Worm (Caenorhabditis elegans) whole organism, L1 larva: Measurements from ENCODE around the gene C06A6.2.

Experiments used
- C04F5.9 ChIP-seq: sonication (generic microtip); optimal IDR thresholded peaks from 2 replicates; lab custom pipeline; 2016; ENCODE audit warnings: missing genetic modification characterization, missing compliant biosample characterization
- C16A3.4 ChIP-seq: fragments of 150-350 bp; optimal IDR thresholded peaks from 2 replicates; lab custom pipeline; 2014; ENCODE audit warnings: missing biosample characterization, missing genetic modification characterization
- C34B4.2 ChIP-seq: sonication (generic microtip); optimal IDR thresholded peaks from 2 replicates; lab custom pipeline; 2017; ENCODE audit warnings: mild to moderate bottlenecking, missing genetic modification characterization, missing compliant biosample characterization
- F16B12.6 ChIP-seq: fragments of 150-350 bp; optimal IDR thresholded peaks from 2 replicates; lab custom pipeline; 2014; ENCODE audit warnings: missing biosample characterization, missing genetic modification characterization
- Y116A8C.19 ChIP-seq: sonication (generic microtip); optimal IDR thresholded peaks from 2 replicates; lab custom pipeline; 2016; ENCODE audit warnings: missing compliant biosample characterization, missing genetic modification characterization, borderline replicate concordance
- aly-2 ChIP-seq: fragments of 150-350 bp; optimal IDR thresholded peaks from 2 replicates; lab custom pipeline; 2014; ENCODE audit warnings: missing biosample characterization, missing genetic modification characterization
- ceh-8 ChIP-seq: fragments of 200-800 bp; sonication (Bioruptor generic); optimal IDR thresholded peaks from 2 replicates; lab custom pipeline; 2018; ENCODE audit warnings: mild to moderate bottlenecking, missing genetic modification characterization, moderate library complexity, missing compliant biosample characterization
- ceh-82 ChIP-seq, 3 experiments: fragments of 150-350 bp in 1 of 3; sonication (generic microtip) in 2 of 3; optimal IDR thresholded peaks; 2 replicates each; lab custom pipeline; 2014 to 2017; ENCODE audit warnings: missing biosample characterization in 3 of 3, missing genetic modification characterization in 3 of 3
- ceh-90 ChIP-seq: sonication (generic microtip); optimal IDR thresholded peaks from 2 replicates; lab custom pipeline; 2016; ENCODE audit warnings: missing genetic modification characterization, missing compliant biosample characterization
- ces-1 ChIP-seq: fragments of 150-350 bp; optimal IDR thresholded peaks from 2 replicates; lab custom pipeline; 2014; ENCODE audit warnings: missing biosample characterization, missing genetic modification reagents, missing genetic modification characterization
- dpl-1 ChIP-seq, 3 experiments: fragments of 150-350 bp in 2 of 3; sonication (generic microtip) in 1 of 3; optimal IDR thresholded peaks; 2 replicates each; lab custom pipeline; 2014 to 2017; ENCODE audit warnings: missing biosample characterization in 3 of 3, missing genetic modification characterization in 3 of 3, missing genetic modification reagents in 3 of 3
- dsc-1 ChIP-seq: sonication (generic microtip); optimal IDR thresholded peaks from 2 replicates; lab custom pipeline; 2016; ENCODE audit warnings: mild to moderate bottlenecking, missing genetic modification characterization, missing compliant biosample characterization
- egl-13 ChIP-seq: sonication (generic microtip); optimal IDR thresholded peaks from 2 replicates; lab custom pipeline; 2016; ENCODE audit warnings: missing genotype, missing genetic modification reagents, missing genetic modification characterization, missing compliant biosample characterization
- egl-27 ChIP-seq, 2 experiments: fragments of 150-350 bp in 1 of 2; sonication (generic microtip); optimal IDR thresholded peaks; 3 replicates each; lab custom pipeline; 2017 to 2018; ENCODE audit warnings: missing biosample characterization in 2 of 2, missing genetic modification characterization in 2 of 2, missing genetic modification reagents in 2 of 2
- ets-5 ChIP-seq: fragments of 200-800 bp; sonication (Bioruptor generic); IDR thresholded peaks from 2 replicates; pipeline ENCODE4 v1.3.6; 2022; ENCODE audit warnings: missing genetic modification characterization, missing compliant biosample characterization
- fkh-4 ChIP-seq: sonication (generic microtip); optimal IDR thresholded peaks from 2 replicates; lab custom pipeline; 2016; ENCODE audit warnings: missing compliant biosample characterization, missing genetic modification characterization, borderline replicate concordance
- fkh-8 ChIP-seq: sonication (generic microtip); optimal IDR thresholded peaks from 2 replicates; lab custom pipeline; 2016; ENCODE audit warnings: mild to moderate bottlenecking, missing genetic modification characterization, missing compliant biosample characterization
- fos-1 ChIP-seq: fragments of 150-350 bp; optimal IDR thresholded peaks from 2 replicates; lab custom pipeline; 2014; ENCODE audit warnings: missing biosample characterization, missing genetic modification characterization
- hlh-17 ChIP-seq: fragments of 200-800 bp; sonication (Bioruptor generic); optimal IDR thresholded peaks from 2 replicates; lab custom pipeline; 2018; ENCODE audit warnings: missing genetic modification characterization, mild to moderate bottlenecking, missing compliant biosample characterization, moderate library complexity, borderline replicate concordance
- hpl-2 ChIP-seq: fragments of 150-350 bp; optimal IDR thresholded peaks from 2 replicates; lab custom pipeline; 2014; ENCODE audit warnings: missing biosample characterization, missing genetic modification reagents, missing genetic modification characterization
- lin-13 ChIP-seq: fragments of 150-350 bp; optimal IDR thresholded peaks from 2 replicates; lab custom pipeline; 2014; ENCODE audit warnings: missing biosample characterization, missing genetic modification reagents, missing genetic modification characterization
- lin-14 ChIP-seq: fragments of 200-800 bp; sonication (Bioruptor generic); optimal IDR thresholded peaks from 2 replicates; lab custom pipeline; 2018; ENCODE audit warnings: mild to moderate bottlenecking, missing genetic modification characterization, moderate library complexity, missing compliant biosample characterization
- lin-15B ChIP-seq: fragments of 150-350 bp; sonication (generic microtip); optimal IDR thresholded peaks from 3 replicates; lab custom pipeline; 2014; ENCODE audit warnings: missing biosample characterization, missing genetic modification characterization
- lin-35 ChIP-seq, 2 experiments: fragments of 150-350 bp; optimal IDR thresholded peaks; 2 replicates each; lab custom pipeline; 2014; ENCODE audit warnings: missing biosample characterization in 2 of 2, missing genetic modification characterization in 2 of 2, missing genetic modification reagents in 2 of 2
- lin-39 ChIP-seq: fragments of 150-350 bp; optimal IDR thresholded peaks from 2 replicates; lab custom pipeline; 2014; ENCODE audit warnings: missing biosample characterization, missing genetic modification reagents, missing genetic modification characterization
- lir-3 ChIP-seq: sonication (generic microtip); optimal IDR thresholded peaks from 2 replicates; lab custom pipeline; 2016; ENCODE audit warnings: mild to moderate bottlenecking, missing genetic modification characterization, moderate library complexity, missing compliant biosample characterization; ENCODE audit not compliant: poor library complexity
- lsy-2 ChIP-seq, 2 experiments: fragments of 150-350 bp; optimal IDR thresholded peaks; 2 replicates each; lab custom pipeline; 2014; ENCODE audit warnings: missing biosample characterization in 2 of 2, missing genetic modification characterization in 2 of 2
- mab-9 ChIP-seq: fragments of 200-800 bp; sonication (Bioruptor generic); IDR thresholded peaks from 2 replicates; pipeline ENCODE4 v1.3.6; 2022; ENCODE audit warnings: missing genetic modification reagents, missing genetic modification characterization, missing compliant biosample characterization
- mef-2 ChIP-seq: fragments of 150-350 bp; optimal IDR thresholded peaks from 2 replicates; lab custom pipeline; 2014; ENCODE audit warnings: missing biosample characterization, missing genetic modification characterization
- mep-1 ChIP-seq: fragments of 150-350 bp; optimal IDR thresholded peaks from 2 replicates; lab custom pipeline; 2014; ENCODE audit warnings: missing biosample characterization, missing genetic modification characterization
- nhr-11 ChIP-seq: fragments of 150-350 bp; optimal IDR thresholded peaks from 2 replicates; lab custom pipeline; 2014; ENCODE audit warnings: missing biosample characterization, missing genetic modification characterization
- nhr-12 ChIP-seq: sonication (generic microtip); optimal IDR thresholded peaks from 2 replicates; lab custom pipeline; 2017; ENCODE audit warnings: missing biosample characterization, missing genetic modification characterization
- nhr-19 ChIP-seq: fragments of 200-800 bp; sonication (Bioruptor generic); conservative IDR thresholded peaks from 2 replicates; pipeline ENCODE4 v1.3.6; 2022; ENCODE audit warnings: missing genetic modification characterization, missing compliant biosample characterization
- nhr-20 ChIP-seq: sonication (generic microtip); optimal IDR thresholded peaks from 2 replicates; lab custom pipeline; 2016; ENCODE audit warnings: mild to moderate bottlenecking, missing genetic modification characterization, missing compliant biosample characterization
- nhr-237 ChIP-seq: fragments of 150-350 bp; optimal IDR thresholded peaks from 2 replicates; lab custom pipeline; 2014; ENCODE audit warnings: missing biosample characterization, missing genetic modification characterization
- nhr-28 ChIP-seq: fragments of 150-350 bp; optimal IDR thresholded peaks from 2 replicates; lab custom pipeline; 2014; ENCODE audit warnings: missing biosample characterization, missing genetic modification characterization
- nhr-47 ChIP-seq: sonication (generic microtip); optimal IDR thresholded peaks from 2 replicates; lab custom pipeline; 2016; ENCODE audit warnings: mild to moderate bottlenecking, missing genetic modification characterization, moderate library complexity, missing compliant biosample characterization
- nhr-71 ChIP-seq: sonication (generic microtip); optimal IDR thresholded peaks from 2 replicates; lab custom pipeline; 2016; ENCODE audit warnings: mild to moderate bottlenecking, missing genetic modification characterization, moderate library complexity, missing compliant biosample characterization
- nhr-76 ChIP-seq: sonication (generic microtip); optimal IDR thresholded peaks from 2 replicates; lab custom pipeline; 2017; ENCODE audit warnings: missing biosample characterization, missing genetic modification characterization
- nhr-85 ChIP-seq: sonication (generic microtip); peaks from one replicate; lab custom pipeline; 2016; ENCODE audit warnings: missing genetic modification characterization, inconsistent platforms, missing compliant biosample characterization
- nhr-90 ChIP-seq: sonication (generic microtip); optimal IDR thresholded peaks from 2 replicates; lab custom pipeline; 2016; ENCODE audit warnings: mild to moderate bottlenecking, missing genetic modification characterization, missing compliant biosample characterization; ENCODE audit not compliant: poor library complexity
- pqm-1 ChIP-seq: sonication (generic microtip); optimal IDR thresholded peaks from 3 replicates; lab custom pipeline; 2017; ENCODE audit warnings: missing biosample characterization, missing genetic modification characterization
- rnt-1 ChIP-seq: sonication (generic microtip); optimal IDR thresholded peaks from 2 replicates; lab custom pipeline; 2016; ENCODE audit warnings: mild to moderate bottlenecking, missing genetic modification characterization, moderate library complexity, missing compliant biosample characterization
- snu-23 ChIP-seq: sonication (generic microtip); optimal IDR thresholded peaks from 2 replicates; lab custom pipeline; 2016; ENCODE audit warnings: missing genetic modification characterization, missing compliant biosample characterization
- sox-4 ChIP-seq: sonication (generic microtip); optimal IDR thresholded peaks from 2 replicates; lab custom pipeline; 2016; ENCODE audit warnings: missing genetic modification characterization, missing compliant biosample characterization
- tlp-1 ChIP-seq: fragments of 150-350 bp; optimal IDR thresholded peaks from 2 replicates; lab custom pipeline; 2014; ENCODE audit warnings: missing biosample characterization, missing genetic modification characterization
- unc-130 ChIP-seq: fragments of 150-350 bp; optimal IDR thresholded peaks from 2 replicates; lab custom pipeline; 2017; ENCODE audit warnings: missing biosample characterization, missing genetic modification characterization, inconsistent platforms
- unc-30 ChIP-seq: sonication (generic microtip); optimal IDR thresholded peaks from 2 replicates; lab custom pipeline; 2017; ENCODE audit warnings: missing biosample characterization, missing genetic modification characterization
- unc-62 ChIP-seq: fragments of 150-350 bp; optimal IDR thresholded peaks from 2 replicates; lab custom pipeline; 2014; ENCODE audit warnings: missing biosample characterization, missing genetic modification reagents, missing genetic modification characterization
- unc-98 ChIP-seq: fragments of 200-800 bp; sonication (Bioruptor generic); IDR thresholded peaks from 2 replicates; pipeline ENCODE4 v1.3.6; 2022; ENCODE audit warnings: missing genetic modification characterization, missing compliant biosample characterization
- vab-15 ChIP-seq: sonication (generic microtip); optimal IDR thresholded peaks from 2 replicates; lab custom pipeline; 2017; ENCODE audit warnings: missing genotype, mild to moderate bottlenecking, missing genetic modification characterization, missing compliant biosample characterization
- xbp-1 ChIP-seq: sonication (generic microtip); optimal IDR thresholded peaks from 2 replicates; lab custom pipeline; 2016; ENCODE audit warnings: missing genetic modification characterization, missing compliant biosample characterization
- zag-1 ChIP-seq: fragments of 150-350 bp; optimal IDR thresholded peaks from 2 replicates; lab custom pipeline; 2014; ENCODE audit warnings: missing biosample characterization, missing genetic modification characterization
- ztf-4 ChIP-seq: fragments of 150-350 bp; optimal IDR thresholded peaks from 2 replicates; lab custom pipeline; 2014; ENCODE audit warnings: missing biosample characterization, missing genetic modification characterization

C06A6.2 gene

DNA sequence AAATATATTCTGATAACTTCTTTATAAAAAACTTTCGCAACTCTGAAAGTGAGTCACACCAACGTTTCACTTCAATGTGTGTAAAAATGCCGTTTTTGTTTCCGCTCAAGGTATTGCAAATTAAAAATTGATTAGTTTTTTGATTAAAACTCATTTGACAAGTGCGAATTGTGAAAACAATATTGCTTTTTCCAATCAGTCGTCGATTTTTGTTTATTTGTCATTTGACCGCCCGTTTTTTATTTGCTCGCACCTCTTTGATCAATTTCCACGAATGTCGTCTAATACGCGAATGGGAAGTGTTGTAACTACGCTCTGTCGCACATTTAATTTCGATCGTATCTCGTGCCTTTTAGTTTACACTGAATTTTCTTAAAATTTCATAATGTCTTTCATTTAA lies 16.3 kb upstream of the C06A6.2 start, which contains the start of gene mvb-12 (continued):
- TF ChIP-seq dpl-1 (GFP tag; optimal IDR thresholded peaks at IDR 0.05; lab: Kevin White, UChicago) (peak in 2 of 3 experiments; percentile 15 to 43), ets-5 (GFP tag; lab: Robert Waterston, UW) (no peak), C16A3.4 (tag; lab: Kevin White, UChicago) (peak; percentile 2), mef-2 (no peak), nhr-85 (tag; lab: Kevin White, UChicago) (no peak), aly-2 (tag; lab: Kevin White, UChicago) (no peak), hpl-2 (GFP tag; lab: Kevin White, UChicago) (no peak), nhr-76 (no peak), unc-98 (GFP tag; lab: Robert Waterston, UW) (no peak), hlh-17 (no peak), F16B12.6 (tag; lab: Kevin White, UChicago) (no peak), lin-15B (tag; lab: Kevin White, UChicago) (peak; percentile 5), ztf-4 (tag; lab: Kevin White, UChicago) (no peak), lin-35 (GFP tag; optimal IDR thresholded peaks at IDR 0.05; lab: Kevin White, UChicago) (no peak), C34B4.2 (no peak), nhr-20 (tag; lab: Kevin White, UChicago) (no peak), lir-3 (tag; lab: Kevin White, UChicago) (no peak), lsy-2 (tag; optimal IDR thresholded peaks at IDR 0.05; lab: Kevin White, UChicago) (peak in 1 of 2 experiments; percentile 46), nhr-19 (GFP tag; lab: Robert Waterston, UW) (no peak), unc-30 (tag; lab: Kevin White, UChicago) (no peak), nhr-47 (tag; lab: Kevin White, UChicago) (no peak), nhr-71 (tag; lab: Kevin White, UChicago) (peak; percentile 34), ceh-82 (tag; optimal IDR thresholded peaks at IDR 0.05; lab: Kevin White, UChicago) (no peak), fos-1 (tag; lab: Kevin White, UChicago) (no peak), zag-1 (tag; lab: Kevin White, UChicago) (no peak), mep-1 (tag; lab: Kevin White, UChicago) (peak; percentile 31), nhr-28 (tag; lab: Kevin White, UChicago) (no peak), lin-39 (tag; lab: Kevin White, UChicago) (no peak), mab-9 (GFP tag; lab: Robert Waterston, UW) (no peak), egl-27 (tag; optimal IDR thresholded peaks at IDR 0.05; lab: Kevin White, UChicago) (no peak), sox-4 (tag; lab: Kevin White, UChicago) (no peak), lin-14 (GFP tag; lab: Kevin White, UChicago) (peak; percentile 77), pqm-1 (no peak), rnt-1 (tag; lab: Kevin White, UChicago) (no peak), Y116A8C.19 (tag; lab: Kevin White, UChicago) (no peak), fkh-4 (no peak), ceh-8 (GFP tag; lab: Kevin White, UChicago) (no peak), nhr-11 (tag; lab: Kevin White, UChicago) (no peak), unc-130 (no peak), nhr-90 (tag; lab: Kevin White, UChicago) (no peak), nhr-237 (no peak), egl-13 (tag; lab: Kevin White, UChicago) (no peak), fkh-8 (tag; lab: Kevin White, UChicago) (peak; percentile 60), dsc-1 (no peak), nhr-12 (tag; lab: Kevin White, UChicago) (no peak), tlp-1 (tag; lab: Kevin White, UChicago) (no peak), xbp-1 (peak; percentile 9), ceh-90 (tag; lab: Kevin White, UChicago) (no peak), lin-13 (GFP tag; lab: Kevin White, UChicago) (no peak), snu-23 (peak; percentile 29), ces-1 (no peak), C04F5.9 (tag; lab: Kevin White, UChicago) (no peak), unc-62 (GFP tag; lab: Kevin White, UChicago) (no peak), vab-15 (tag; lab: Kevin White, UChicago) (no peak)
